Worm (Caenorhabditis elegans) whole organism, mixed stage, embryonic: Measurements from ENCODE around the gene W04E12.7.

Experiments
- ceh-39 ChIP-seq: fragments of 150-350 bp; optimal IDR thresholded peaks from 2 replicates; lab custom pipeline; 2014; ENCODE audit warnings: missing biosample characterization, missing genetic modification characterization
- lin-32 ChIP-seq: fragments of 200-800 bp; sonication (Bioruptor generic); optimal IDR thresholded peaks from 2 replicates; lab custom pipeline; 2018; ENCODE audit warnings: mild to moderate bottlenecking, missing genetic modification characterization, missing compliant biosample characterization
- mep-1 ChIP-seq: fragments of 150-350 bp; optimal IDR thresholded peaks from 2 replicates; lab custom pipeline; 2017; ENCODE audit warnings: missing biosample characterization, missing genetic modification reagents, missing genetic modification characterization, inconsistent platforms
- nhr-28 ChIP-seq: fragments of 150-350 bp; optimal IDR thresholded peaks from 2 replicates; lab custom pipeline; 2014; ENCODE audit warnings: missing biosample characterization, missing genetic modification characterization
- pha-4 ChIP-seq: fragments of 150-350 bp; optimal IDR thresholded peaks from 2 replicates; lab custom pipeline; 2018; ENCODE audit warnings: missing biosample characterization, missing genetic modification reagents, missing genetic modification characterization
- unc-39 ChIP-seq: fragments of 150-350 bp; optimal IDR thresholded peaks from 2 replicates; lab custom pipeline; 2014; ENCODE audit warnings: missing biosample characterization, missing genetic modification characterization
- ztf-11 ChIP-seq: fragments of 150-350 bp; optimal IDR thresholded peaks from 2 replicates; lab custom pipeline; 2014; ENCODE audit warnings: missing biosample characterization, missing genetic modification characterization

- TF ChIP-seq nhr-28 (tag; lab: Kevin White, UChicago) (no peak), lin-32 (GFP tag; lab: Kevin White, UChicago) (no peak), pha-4 (tag; lab: Kevin White, UChicago) (no peak), ceh-39 (tag; lab: Kevin White, UChicago) (no peak), mep-1 (tag; lab: Kevin White, UChicago) (no peak), ztf-11 (tag; lab: Kevin White, UChicago) (no peak), unc-39 (tag; lab: Kevin White, UChicago) (no peak)
Observed at ce11 chrV:19715847-19716246, 21.5 kb downstream of the W04E12.7 start, which contains the start of gene Y43F8C.17.
